Fruit fly (Drosophila melanogaster) whole organism, embryonic: ENCODE measurements around the gene CG42535.

Experiments used
- Asciz ChIP-seq: fragments of 200-800 bp; sonication (Bioruptor generic); optimal IDR thresholded peaks from 2 replicates; lab custom pipeline; 2017; ENCODE audit warnings: missing biosample characterization, mild to moderate bottlenecking, missing genetic modification characterization, missing genetic modification reagents
- B-H2 ChIP-seq: fragments of 200-800 bp; sonication (Bioruptor generic); optimal IDR thresholded peaks from 2 replicates; lab custom pipeline; 2018; ENCODE audit warnings: missing biosample characterization, mild to moderate bottlenecking, missing genetic modification characterization
- Bteb2 ChIP-seq: fragments of 200-800 bp; sonication (Bioruptor generic); optimal IDR thresholded peaks from 2 replicates; lab custom pipeline; 2016; ENCODE audit warnings: missing biosample characterization, missing genetic modification characterization
- CG10267 ChIP-seq: fragments of 200-800 bp; sonication (Bioruptor generic); optimal IDR thresholded peaks from 2 replicates; lab custom pipeline; 2018; ENCODE audit warnings: missing biosample characterization, mild to moderate bottlenecking, missing genetic modification characterization, moderate library complexity
- CG10543 ChIP-seq: fragments of 200-800 bp; sonication (Bioruptor generic); optimal IDR thresholded peaks from 3 replicates; lab custom pipeline; 2017; ENCODE audit warnings: missing biosample characterization, mild to moderate bottlenecking, missing genetic modification characterization, moderate library complexity
- CG12071 ChIP-seq: fragments of 200-800 bp; sonication (Bioruptor generic); optimal IDR thresholded peaks from 3 replicates; lab custom pipeline; 2018; ENCODE audit warnings: missing biosample characterization, mild to moderate bottlenecking, missing genetic modification characterization
- CG12104 ChIP-seq: fragments of 200-800 bp; sonication (Bioruptor generic); optimal IDR thresholded peaks from 3 replicates; lab custom pipeline; 2016; ENCODE audit warnings: missing biosample characterization, missing genetic modification characterization
- CG12659 ChIP-seq: fragments of 200-800 bp; sonication (Bioruptor generic); optimal IDR thresholded peaks from 3 replicates; lab custom pipeline; 2017; ENCODE audit warnings: mild to moderate bottlenecking, missing biosample characterization, missing genetic modification reagents, missing genetic modification characterization
- CG13123 ChIP-seq: fragments of 200-800 bp; sonication (Bioruptor generic); optimal IDR thresholded peaks from 2 replicates; lab custom pipeline; 2016; ENCODE audit warnings: missing biosample characterization, missing genetic modification characterization
- CG15601 ChIP-seq: fragments of 200-800 bp; sonication (Bioruptor generic); optimal IDR thresholded peaks from 3 replicates; lab custom pipeline; 2019; ENCODE audit warnings: missing biosample characterization, mild to moderate bottlenecking, missing genetic modification characterization, moderate library complexity
- CG15696 ChIP-seq: fragments of 200-800 bp; sonication (Bioruptor generic); optimal IDR thresholded peaks from 2 replicates; lab custom pipeline; 2019; ENCODE audit warnings: missing biosample characterization, mild to moderate bottlenecking, missing genetic modification characterization, moderate library complexity
- CG17385 ChIP-seq: fragments of 200-800 bp; sonication (Bioruptor generic); optimal IDR thresholded peaks from 3 replicates; lab custom pipeline; 2018; ENCODE audit warnings: missing biosample characterization, mild to moderate bottlenecking, missing genetic modification characterization
- CG2129 ChIP-seq: fragments of 200-800 bp; sonication (Bioruptor generic); IDR thresholded peaks from 2 replicates; pipeline ENCODE4 v1.3.6; 2022; ENCODE audit warnings: missing biosample characterization, missing genetic modification characterization; ENCODE audit not compliant: partially characterized antibody
- CG2678 ChIP-seq: fragments of 200-800 bp; sonication (Bioruptor generic); optimal IDR thresholded peaks from 3 replicates; lab custom pipeline; 2019; ENCODE audit warnings: missing biosample characterization, mild to moderate bottlenecking, missing genetic modification characterization, moderate library complexity
- CG30431 ChIP-seq: fragments of 200-800 bp; sonication (Bioruptor generic); optimal IDR thresholded peaks from 2 replicates; lab custom pipeline; 2017; ENCODE audit warnings: missing biosample characterization, missing genetic modification characterization
- CG31441 ChIP-seq: fragments of 200-800 bp; sonication (Bioruptor generic); IDR thresholded peaks from 2 replicates; pipeline ENCODE4 v1.3.6; 2022; ENCODE audit warnings: missing biosample characterization, missing genetic modification characterization
- CG32532 ChIP-seq: fragments of 200-800 bp; sonication (Bioruptor generic); IDR thresholded peaks from 2 replicates; pipeline ENCODE4 v1.3.6; 2022; ENCODE audit warnings: missing biosample characterization, missing genetic modification characterization
- CG32767 ChIP-seq: fragments of 200-800 bp; sonication (Bioruptor generic); IDR thresholded peaks from 2 replicates; pipeline ENCODE4 v1.3.6; 2022; ENCODE audit warnings: missing biosample characterization, missing genetic modification characterization
- CG32772 ChIP-seq: fragments of 200-800 bp; sonication (Bioruptor generic); IDR thresholded peaks from 2 replicates; pipeline ENCODE4 v1.3.6; 2022; ENCODE audit warnings: missing biosample characterization, missing genetic modification characterization
- CG6791 ChIP-seq: fragments of 200-800 bp; sonication (Bioruptor generic); IDR thresholded peaks from 3 replicates; pipeline ENCODE4 v1.3.6; 2022; ENCODE audit warnings: missing biosample characterization, missing genetic modification characterization; ENCODE audit not compliant: partially characterized antibody
- CG9932 ChIP-seq: fragments of 200-800 bp; sonication (Bioruptor generic); IDR thresholded peaks from 2 replicates; pipeline ENCODE4 v1.3.6; 2022; ENCODE audit warnings: missing biosample characterization, missing genetic modification characterization
- Chrac-16 ChIP-seq: fragments of 200-800 bp; sonication (Bioruptor generic); optimal IDR thresholded peaks from 3 replicates; lab custom pipeline; 2016; ENCODE audit warnings: missing biosample characterization, missing genetic modification characterization
- CkIIα-i1 ChIP-seq: fragments of 200-800 bp; sonication (Bioruptor generic); IDR thresholded peaks from 2 replicates; pipeline ENCODE4 v1.3.6; 2022; ENCODE audit warnings: missing biosample characterization, missing genetic modification characterization
- Dp ChIP-seq: fragments of 200-800 bp; sonication (Bioruptor generic); optimal IDR thresholded peaks from 2 replicates; lab custom pipeline; 2018; ENCODE audit warnings: missing biosample characterization, mild to moderate bottlenecking, missing genetic modification characterization, moderate library complexity
- GATAe ChIP-seq: fragments of 200-800 bp; sonication (Bioruptor generic); conservative IDR thresholded peaks from 2 replicates; pipeline ENCODE4 v1.3.6; 2022; ENCODE audit warnings: missing biosample characterization, missing genetic modification characterization
- Gsc ChIP-seq: fragments of 200-800 bp; sonication (Bioruptor generic); IDR thresholded peaks from 2 replicates; pipeline ENCODE4 v1.3.6; 2022; ENCODE audit warnings: missing biosample characterization, missing genetic modification characterization
- MTF-1 ChIP-seq: fragments of 200-800 bp; sonication (Bioruptor generic); optimal IDR thresholded peaks from 2 replicates; lab custom pipeline; 2018; ENCODE audit warnings: missing biosample characterization, mild to moderate bottlenecking, missing genetic modification characterization, borderline replicate concordance
- Med ChIP-seq: fragments of 200-800 bp; sonication (Bioruptor generic); peaks from one replicate; lab custom pipeline; 2016; ENCODE audit warnings: missing biosample characterization, missing genetic modification characterization, mild to moderate bottlenecking, inconsistent platforms, moderate library complexity
- Nf-YA ChIP-seq: fragments of 200-800 bp; sonication (Bioruptor generic); IDR thresholded peaks from 2 replicates; pipeline ENCODE4 v1.3.6; 2022; ENCODE audit warnings: missing biosample characterization, missing genetic modification characterization
- Optix ChIP-seq: fragments of 200-800 bp; sonication (Bioruptor generic); IDR thresholded peaks from 3 replicates; pipeline ENCODE4 v1.3.6; 2022; ENCODE audit warnings: missing biosample characterization, missing genetic modification characterization
- Ravus ChIP-seq: fragments of 200-800 bp; sonication (Bioruptor generic); IDR thresholded peaks from 2 replicates; pipeline ENCODE4 v1.3.6; 2022; ENCODE audit warnings: missing biosample characterization, missing genetic modification characterization
- Ssrp ChIP-seq: fragments of 200-800 bp; sonication (Bioruptor generic); optimal IDR thresholded peaks from 2 replicates; lab custom pipeline; 2018; ENCODE audit warnings: missing biosample characterization, mild to moderate bottlenecking, missing genetic modification characterization, moderate library complexity
- Usf ChIP-seq: fragments of 200-800 bp; sonication (Bioruptor generic); optimal IDR thresholded peaks from 2 replicates; lab custom pipeline; 2017; ENCODE audit warnings: missing genotype, missing biosample characterization, missing genetic modification characterization
- ac ChIP-seq: fragments of 200-800 bp; sonication (Bioruptor generic); optimal IDR thresholded peaks from 3 replicates; lab custom pipeline; 2017; ENCODE audit warnings: missing biosample characterization, mild to moderate bottlenecking, missing genetic modification characterization
- bab2 ChIP-seq: fragments of 200-800 bp; sonication (Bioruptor generic); optimal IDR thresholded peaks from 2 replicates; lab custom pipeline; 2016; ENCODE audit warnings: missing biosample characterization, missing genetic modification characterization
- chm ChIP-seq: fragments of 200-800 bp; sonication (Bioruptor generic); IDR thresholded peaks from 2 replicates; pipeline ENCODE4 v1.3.6; 2022; ENCODE audit warnings: missing biosample characterization, missing genetic modification characterization
- dati ChIP-seq: fragments of 200-800 bp; sonication (Bioruptor generic); IDR thresholded peaks from 2 replicates; pipeline ENCODE4 v1.3.6; 2022; ENCODE audit warnings: missing biosample characterization, missing genetic modification characterization
- dimm ChIP-seq: fragments of 200-800 bp; sonication (Bioruptor generic); IDR thresholded peaks from 2 replicates; pipeline ENCODE4 v1.3.6; 2022; ENCODE audit warnings: missing biosample characterization, missing genetic modification characterization
- dysf ChIP-seq: fragments of 200-800 bp; sonication (Bioruptor generic); IDR thresholded peaks from 3 replicates; pipeline ENCODE4 v1.3.6; 2022; ENCODE audit warnings: missing biosample characterization, missing genetic modification characterization
- eve ChIP-seq, 2 experiments: fragments of >200 bp; optimal IDR thresholded peaks; 2 replicates each; lab custom pipeline; 2017; ENCODE audit warnings: missing biosample characterization in 2 of 2, missing genetic modification characterization in 2 of 2
- gro ChIP-seq: fragments of 200-800 bp; sonication (Bioruptor generic); optimal IDR thresholded peaks from 2 replicates; lab custom pipeline; 2016; ENCODE audit warnings: missing biosample characterization, missing genetic modification characterization
- gsb-n ChIP-seq: fragments of 200-800 bp; sonication (Bioruptor generic); optimal IDR thresholded peaks from 3 replicates; lab custom pipeline; 2018; ENCODE audit warnings: missing biosample characterization, mild to moderate bottlenecking, missing genetic modification characterization
- maf-S ChIP-seq: fragments of 200-800 bp; sonication (Bioruptor generic); optimal IDR thresholded peaks from 2 replicates; lab custom pipeline; 2016; ENCODE audit warnings: missing biosample characterization, missing genetic modification characterization
- mirr ChIP-seq: fragments of 200-800 bp; sonication (Bioruptor generic); optimal IDR thresholded peaks from 3 replicates; lab custom pipeline; 2018; ENCODE audit warnings: missing biosample characterization, mild to moderate bottlenecking, missing genetic modification characterization
- nau ChIP-seq: fragments of 200-800 bp; sonication (Bioruptor generic); optimal IDR thresholded peaks from 3 replicates; lab custom pipeline; 2017; ENCODE audit warnings: missing biosample characterization, mild to moderate bottlenecking, missing genetic modification characterization, missing genetic modification reagents
- psq ChIP-seq: fragments of 200-800 bp; sonication (Bioruptor generic); optimal IDR thresholded peaks from 2 replicates; lab custom pipeline; 2017; ENCODE audit warnings: missing biosample characterization, missing genetic modification characterization
- salm ChIP-seq: fragments of 200-800 bp; sonication (Bioruptor generic); optimal IDR thresholded peaks from 2 replicates; lab custom pipeline; 2018; ENCODE audit warnings: missing biosample characterization, mild to moderate bottlenecking, missing genetic modification characterization
- sima ChIP-seq: fragments of 200-800 bp; sonication (Bioruptor generic); optimal IDR thresholded peaks from 2 replicates; lab custom pipeline; 2016; ENCODE audit warnings: missing biosample characterization, missing genetic modification characterization
- trem ChIP-seq: fragments of 200-800 bp; optimal IDR thresholded peaks from 3 replicates; lab custom pipeline; 2019; ENCODE audit warnings: missing biosample characterization, mild to moderate bottlenecking, missing genetic modification characterization, moderate library complexity
- tup ChIP-seq: fragments of 200-800 bp; sonication (Bioruptor generic); optimal IDR thresholded peaks from 2 replicates; lab custom pipeline; 2016; ENCODE audit warnings: missing biosample characterization, mild to moderate bottlenecking, missing genetic modification characterization, moderate library complexity

Gene CG42535

dm6 chr3L:10664511-10665062 lies 33.9 kb upstream of the CG42535 start, which contains the start of gene simj (continued):
- no peak for TF ChIP-seq Asciz (GFP tag; lab: Kevin White, UChicago)
- TF ChIP-seq CG10267 (tag; lab: Kevin White, UChicago): peak; percentile 78
- TF ChIP-seq mirr (GFP tag; lab: Kevin White, UChicago): peak; percentile 83
- peak; percentile 78 for TF ChIP-seq trem (tag; lab: Kevin White, UChicago)
- peak; percentile 95 for TF ChIP-seq Med (GFP tag; lab: Kevin White, UChicago)
- TF ChIP-seq gsb-n: peak; percentile 30
- TF ChIP-seq ac (GFP tag; lab: Kevin White, UChicago): no peak
- TF ChIP-seq CG13123 (GFP tag; lab: Kevin White, UChicago): no peak
- peak; percentile 95 for TF ChIP-seq chm (GFP tag; lab: Robert Waterston, UW)
- no peak for TF ChIP-seq CG30431
- no peak for TF ChIP-seq CkIIα-i1 (GFP tag; lab: Robert Waterston, UW)
- no peak for TF ChIP-seq Usf (GFP tag; lab: Kevin White, UChicago)
- TF ChIP-seq nau (GFP tag; lab: Kevin White, UChicago): peak; percentile 58
- TF ChIP-seq Chrac-16 (GFP tag; lab: Kevin White, UChicago): peak; percentile 21
- TF ChIP-seq CG32767: no peak
- peak; percentile 58 for TF ChIP-seq MTF-1 (GFP tag; lab: Kevin White, UChicago)
- peak; percentile 86 for TF ChIP-seq CG12659 (GFP tag; lab: Kevin White, UChicago)
- TF ChIP-seq CG17385 (GFP tag; lab: Kevin White, UChicago): peak; percentile 64
- TF ChIP-seq gro (GFP tag; lab: Kevin White, UChicago): peak; percentile 55
- peak; percentile 81 for TF ChIP-seq Dp (GFP tag; lab: Kevin White, UChicago)
- peak; percentile 31 for TF ChIP-seq CG12071
- TF ChIP-seq CG2129: peak; percentile 44; the same call in 1 of the 2 replicates
- no peak for TF ChIP-seq Ssrp (tag; lab: Kevin White, UChicago)
- no peak for TF ChIP-seq CG12104 (GFP tag; lab: Kevin White, UChicago)
- peak; percentile 8 for TF ChIP-seq sima (GFP tag; lab: Kevin White, UChicago)
- no peak for TF ChIP-seq dati (GFP tag; lab: Robert Waterston, UW)
- peak in 1 of 2 experiments; percentile 76 for TF ChIP-seq eve (GFP tag; optimal IDR thresholded peaks at IDR 0.05; lab: Kevin White, UChicago)
- peak; percentile 44 for TF ChIP-seq CG2678
- peak; percentile 34 for TF ChIP-seq Bteb2 (GFP tag; lab: Kevin White, UChicago)
- TF ChIP-seq CG15601 (tag; lab: Kevin White, UChicago): peak; percentile 38
- TF ChIP-seq CG32532 (GFP tag; lab: Robert Waterston, UW): peak; percentile 66
- TF ChIP-seq dysf (GFP tag; lab: Robert Waterston, UW): 0 out of 3 replicates have a peak, but pooled peaks have one; percentile 9
- TF ChIP-seq dimm (GFP tag; lab: Robert Waterston, UW): no peak
- no peak for TF ChIP-seq maf-S (GFP tag; lab: Kevin White, UChicago)
- no peak for TF ChIP-seq Nf-YA (GFP tag; lab: Robert Waterston, UW)
- TF ChIP-seq Optix (GFP tag; lab: Robert Waterston, UW): no peak
- TF ChIP-seq B-H2 (GFP tag; lab: Kevin White, UChicago): peak; percentile 87
- peak; percentile 6 for TF ChIP-seq CG15696 (tag; lab: Kevin White, UChicago)
- peak; percentile 88 for TF ChIP-seq CG6791
- TF ChIP-seq CG31441 (GFP tag; lab: Robert Waterston, UW): peak; percentile 46; the same call in 1 of the 2 replicates
- peak; percentile 86 for TF ChIP-seq CG10543 (GFP tag; lab: Kevin White, UChicago)
- no peak for TF ChIP-seq Gsc (GFP tag; lab: Robert Waterston, UW)
- peak; percentile 50 for TF ChIP-seq salm (tag; lab: Kevin White, UChicago)
- TF ChIP-seq tup: no peak
- no peak for TF ChIP-seq CG32772
- peak; percentile 71 for TF ChIP-seq CG9932 (GFP tag; lab: Robert Waterston, UW)
- peak; percentile 40; the same call in 1 of the 2 replicates for TF ChIP-seq GATAe (GFP tag; lab: Robert Waterston, UW)
- TF ChIP-seq psq (GFP tag; lab: Kevin White, UChicago): peak; percentile 24
- no peak for TF ChIP-seq Ravus (GFP tag; lab: Robert Waterston, UW)
- no peak for TF ChIP-seq bab2
